Worm (Caenorhabditis elegans): ENCODE data around the gene asp-9.

DNA sequence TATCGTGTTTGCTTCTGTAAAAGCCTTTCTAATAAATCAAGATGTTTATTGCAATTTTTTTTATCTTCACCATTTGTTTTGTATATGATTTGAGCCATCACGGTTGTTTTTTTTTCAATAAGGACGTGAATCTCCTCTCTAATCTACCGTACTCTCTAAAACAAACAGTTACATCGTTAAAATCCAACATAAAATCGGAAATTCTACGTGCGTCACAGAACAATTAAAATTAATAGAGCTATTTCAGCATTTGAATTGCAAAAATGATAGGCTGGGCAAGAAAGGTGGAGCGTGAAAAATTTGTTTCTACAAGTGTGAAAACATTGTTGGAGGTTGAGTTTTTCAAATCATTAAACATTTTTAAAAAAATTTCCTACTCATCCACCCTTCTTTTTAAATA, 27.7 kb downstream of the asp-9 start, which contains the start of gene C49A9.5:
- TF ChIP-seq hmg-20 (GFP tag; IDR thresholded peaks at IDR 0.05) (no peak), F57A8.1 (GFP tag; optimal IDR thresholded peaks at IDR 0.05) (no peak), nfya-1 (tag; optimal IDR thresholded peaks at IDR 0.05; ENCODE audit: borderline replicate concordance, insufficient read depth) (no peak), ama-1 (optimal IDR thresholded peaks at IDR 0.05) (no peak), ama-1 (GFP tag; optimal IDR thresholded peaks at IDR 0.05) (no peak), lin-26 (GFP tag; IDR thresholded peaks at IDR 0.05) (no peak), B0019.2 (GFP tag; conservative IDR thresholded peaks at IDR 0.05) (no peak), F52B5.7 (tag; optimal IDR thresholded peaks at IDR 0.05) (no peak), chd-7 (tag; optimal IDR thresholded peaks at IDR 0.05) (no peak), ets-4 (GFP tag; optimal IDR thresholded peaks at IDR 0.05) (no peak), tlf-1 (GFP tag; optimal IDR thresholded peaks at IDR 0.05) (no peak), snpc-4 (GFP tag; optimal IDR thresholded peaks at IDR 0.05) (no peak), snpc-4 (tag; optimal IDR thresholded peaks at IDR 0.05) (no peak)
